Worm (Caenorhabditis elegans): ENCODE data around the gene cpd-2.

cpd-2 gene

ce11 chrX:16040207-16040716 is 9.4 kb upstream of the cpd-2 start, which contains the start of gene B0395.3 (continued):
- TF ChIP-seq B0019.2 (GFP tag; conservative IDR thresholded peaks at IDR 0.05), result no peak
- TF ChIP-seq rec-8 (tag; optimal IDR thresholded peaks at IDR 0.05), result no peak
- TF ChIP-seq B0336.3 (GFP tag; IDR thresholded peaks at IDR 0.05), result 0 out of 2 replicates have a peak, but pooled peaks have one; percentile 30
- TF ChIP-seq egrh-3 (GFP tag; IDR thresholded peaks at IDR 0.05), result peak; percentile 87
- no peak for TF ChIP-seq fkh-3 (tag; optimal IDR thresholded peaks at IDR 0.05)
- TF ChIP-seq atf-7 (tag; optimal IDR thresholded peaks at IDR 0.05), result peak; percentile 6
- peak in 1 of 3 experiments; percentile 10 for TF ChIP-seq lin-35 (GFP tag; optimal IDR thresholded peaks at IDR 0.05)
- TF ChIP-seq dox-1 (GFP tag; IDR thresholded peaks at IDR 0.05), result peak; percentile 62
- TF ChIP-seq hmg-20 (GFP tag; IDR thresholded peaks at IDR 0.05), result no peak
- no peak for TF ChIP-seq athp-1 (tag; optimal IDR thresholded peaks at IDR 0.05)
- TF ChIP-seq hlh-26 (GFP tag; conservative IDR thresholded peaks at IDR 0.05), result no peak
- no peak for TF ChIP-seq let-526 (GFP tag; IDR thresholded peaks at IDR 0.05)
- no peak for TF ChIP-seq Y67H2A.10 (GFP tag; conservative IDR thresholded peaks at IDR 0.05)
- TF ChIP-seq tbp1 (GFP tag; optimal IDR thresholded peaks at IDR 0.05), result peak; percentile 31
- TF ChIP-seq K12H6.12 (tag; optimal IDR thresholded peaks at IDR 0.05), result peak; percentile 73
- TF ChIP-seq F39B2.1 (GFP tag; IDR thresholded peaks at IDR 0.05), result no peak
- TF ChIP-seq snpc-1.1 (tag; optimal IDR thresholded peaks at IDR 0.05; ENCODE audit: insufficient read depth), result no peak
- 0 out of 2 replicates have a peak, but pooled peaks have one; percentile 21 for TF ChIP-seq rcor-1 (GFP tag; IDR thresholded peaks at IDR 0.05)
- peak; percentile 14; the same call in 1 of the 2 replicates for TF ChIP-seq ekl-4 (GFP tag; IDR thresholded peaks at IDR 0.05)
- TF ChIP-seq attf-5 (GFP tag; optimal IDR thresholded peaks at IDR 0.05), result peak; percentile 51
- TF ChIP-seq sea-2 (GFP tag; IDR thresholded peaks at IDR 0.05), result no peak
- TF ChIP-seq hlh-12 (tag; optimal IDR thresholded peaks at IDR 0.05), result no peak
- TF ChIP-seq hmg-1.2 (GFP tag; IDR thresholded peaks at IDR 0.05), result peak; percentile 37; the same call in 1 of the 2 replicates
- TF ChIP-seq lag-1 (GFP tag; IDR thresholded peaks at IDR 0.05), result no peak
- TF ChIP-seq egl-44 (GFP tag; IDR thresholded peaks at IDR 0.05), result no peak
- TF ChIP-seq ceh-27 (GFP tag; optimal IDR thresholded peaks at IDR 0.05), result peak; percentile 76
- TF ChIP-seq chd-7 (tag; optimal IDR thresholded peaks at IDR 0.05), result peak; percentile 5
- TF ChIP-seq madf-8 (GFP tag; conservative IDR thresholded peaks at IDR 0.05), result no peak
- no peak for TF ChIP-seq T07F8.4 (tag; optimal IDR thresholded peaks at IDR 0.05)
- no peak for TF ChIP-seq ztf-3 (GFP tag; optimal IDR thresholded peaks at IDR 0.05)
- TF ChIP-seq bed-1 (GFP tag; IDR thresholded peaks at IDR 0.05), result no peak
- peak; percentile 7 for TF ChIP-seq madf-10 (tag; optimal IDR thresholded peaks at IDR 0.05)
- no peak for TF ChIP-seq Y56A3A.18 (GFP tag; IDR thresholded peaks at IDR 0.05)
- peak; percentile 17 for TF ChIP-seq die-1 (tag; optimal IDR thresholded peaks at IDR 0.05)
- peak; percentile 2 for TF ChIP-seq lin-40 (tag; optimal IDR thresholded peaks at IDR 0.05)
- TF ChIP-seq nhr-80 (tag; optimal IDR thresholded peaks at IDR 0.05), result peak; percentile 66
- TF ChIP-seq pbrm-1 (GFP tag; IDR thresholded peaks at IDR 0.05), result peak; percentile 62; the same call in 1 of the 2 replicates
- no peak for TF ChIP-seq ceh-79 (tag; optimal IDR thresholded peaks at IDR 0.05)
- no peak for TF ChIP-seq ztf-22 (GFP tag; optimal IDR thresholded peaks at IDR 0.05)

DNA sequence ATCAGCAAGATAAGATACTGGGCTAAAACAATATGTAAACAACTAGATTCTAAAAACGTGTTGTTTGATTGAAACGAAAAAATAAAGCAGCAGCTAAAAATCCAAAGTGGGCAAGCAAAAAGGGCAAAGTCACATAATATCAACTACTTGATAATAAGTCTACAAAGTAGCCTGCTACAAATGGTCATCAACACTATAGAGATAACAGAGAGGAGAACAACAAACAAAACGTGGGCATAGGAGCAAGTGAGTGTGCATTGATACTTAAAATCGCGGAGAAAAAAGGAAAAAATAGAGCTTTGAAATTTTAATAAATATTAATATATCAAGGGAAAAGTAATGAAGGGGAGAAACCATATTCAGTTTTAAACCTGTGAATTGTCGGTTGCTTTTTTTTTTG is 7.9 kb upstream of the cpd-2 start:
- no peak for TF ChIP-seq efl-1 (GFP tag; optimal IDR thresholded peaks at IDR 0.05)
- TF ChIP-seq lsl-1 (GFP tag; optimal IDR thresholded peaks at IDR 0.05), result no peak
- no peak for TF ChIP-seq dox-1 (GFP tag; IDR thresholded peaks at IDR 0.05)
- TF ChIP-seq nhr-80 (tag; optimal IDR thresholded peaks at IDR 0.05), result peak; percentile 21
- no peak for TF ChIP-seq somi-1 (GFP tag; optimal IDR thresholded peaks at IDR 0.05)
- TF ChIP-seq ama-1 (optimal IDR thresholded peaks at IDR 0.05), result no peak
- TF ChIP-seq ama-1 (GFP tag; optimal IDR thresholded peaks at IDR 0.05), result no peak
